Worm (Caenorhabditis elegans): ENCODE results near the gene F53F4.17.

- TF ChIP-seq W03F9.2 (tag; optimal IDR thresholded peaks at IDR 0.05) (no peak), dao-5 (tag; optimal IDR thresholded peaks at IDR 0.05) (no peak), him-1 (tag; optimal IDR thresholded peaks at IDR 0.05) (no peak)
These were observed 24.2 kb upstream of the F53F4.17 start, which contains the start of gene grl-17 for ce11 chrV:13563841-13564240.
